Worm (Caenorhabditis elegans) whole organism, early embryonic: ENCODE data around the gene srh-211.

Source experiments
- aly-1 ChIP-seq: sonication (generic microtip); optimal IDR thresholded peaks from 2 replicates; lab custom pipeline; 2016; ENCODE audit warnings: missing genetic modification characterization, missing compliant biosample characterization
- ama-1 ChIP-seq: fragments of 150-350 bp; optimal IDR thresholded peaks from 2 replicates; lab custom pipeline; 2014
- flt-1 ChIP-seq: fragments of 200-800 bp; sonication (Bioruptor generic); IDR thresholded peaks from 2 replicates; pipeline ENCODE4 v1.3.6; 2022; ENCODE audit warnings: missing genetic modification characterization, missing compliant biosample characterization
- pes-1 ChIP-seq: fragments of 200-800 bp; sonication (Bioruptor generic); IDR thresholded peaks from 2 replicates; pipeline ENCODE4 v1.3.6; 2022; ENCODE audit warnings: missing genetic modification reagents, missing genetic modification characterization, missing compliant biosample characterization
- scrt-1 ChIP-seq: fragments of 200-800 bp; sonication (Bioruptor generic); IDR thresholded peaks from 2 replicates; pipeline ENCODE4 v1.3.6; 2022; ENCODE audit warnings: missing genetic modification characterization, missing compliant biosample characterization
- tra-4 ChIP-seq: sonication (generic microtip); optimal IDR thresholded peaks from 2 replicates; lab custom pipeline; 2017; ENCODE audit warnings: missing genetic modification characterization, missing compliant biosample characterization

- no peak for TF ChIP-seq scrt-1 (GFP tag; lab: Robert Waterston, UW)
- TF ChIP-seq ama-1 (lab: Kevin White, UChicago) = no peak
- TF ChIP-seq flt-1 (GFP tag; lab: Robert Waterston, UW) = no peak
- no peak for TF ChIP-seq pes-1 (GFP tag; lab: Robert Waterston, UW)
- no peak for TF ChIP-seq tra-4
- TF ChIP-seq aly-1 (tag; lab: Kevin White, UChicago) = no peak
Observed at ce11 chrV:4094740-4095139, 13.6 kb upstream of the srh-211 start, which contains the start of gene nhr-181.
